Worm (Caenorhabditis elegans): ENCODE results near the gene C08F11.17.

DNA sequence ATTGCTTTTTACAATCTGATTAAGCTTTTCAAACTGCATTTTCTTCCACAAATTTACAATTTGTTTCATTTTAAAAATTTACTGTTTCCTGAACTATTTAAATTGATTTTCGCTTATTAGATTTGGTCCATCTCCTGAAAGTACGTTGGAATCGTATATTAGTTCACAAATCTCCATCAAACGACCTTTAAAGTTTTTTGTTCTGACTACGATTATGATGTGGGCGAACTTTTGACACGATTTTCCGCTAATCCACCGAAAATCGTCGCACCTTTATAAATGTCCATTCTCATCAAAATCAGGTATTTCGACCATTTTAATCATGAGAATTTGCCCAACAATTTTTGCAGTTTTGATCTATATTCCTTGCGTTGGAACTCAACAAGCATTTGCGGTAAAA lies 26.6 kb downstream of the C08F11.17 start, which contains the start of gene C08F11.1:
- TF ChIP-seq nfya-1 (tag; optimal IDR thresholded peaks at IDR 0.05; ENCODE audit: borderline replicate concordance, insufficient read depth) = no peak
- no peak for TF ChIP-seq lsy-27 (tag; optimal IDR thresholded peaks at IDR 0.05; ENCODE audit: borderline replicate concordance, insufficient read depth)
- TF ChIP-seq attf-3 (GFP tag; conservative IDR thresholded peaks at IDR 0.05) = no peak
- TF ChIP-seq Y56A3A.18 (GFP tag; IDR thresholded peaks at IDR 0.05) = no peak

Data from whole organism, young adult.